Worm (Caenorhabditis elegans): ENCODE results near the gene M05D6.1.

- no peak for TF ChIP-seq unc-62 (GFP tag; optimal IDR thresholded peaks at IDR 0.05)
- no peak for TF ChIP-seq aly-2 (tag; optimal IDR thresholded peaks at IDR 0.05)
- TF ChIP-seq nhr-11 (tag; optimal IDR thresholded peaks at IDR 0.05): no peak
- no peak for TF ChIP-seq ztf-11 (tag; optimal IDR thresholded peaks at IDR 0.05)
- TF ChIP-seq elt-1 (tag; optimal IDR thresholded peaks at IDR 0.05): no peak
- no peak for TF ChIP-seq sea-2 (GFP tag; optimal IDR thresholded peaks at IDR 0.05)
Measured at ce11 chrII:8481731-8482253, 6.6 kb upstream of the M05D6.1 start, which contains the start of gene M05D6.5.

Measured in whole organism, L3 larva.